Fruit fly (Drosophila melanogaster): Measurements from ENCODE around the gene Naglu.

Naglu gene

DNA sequence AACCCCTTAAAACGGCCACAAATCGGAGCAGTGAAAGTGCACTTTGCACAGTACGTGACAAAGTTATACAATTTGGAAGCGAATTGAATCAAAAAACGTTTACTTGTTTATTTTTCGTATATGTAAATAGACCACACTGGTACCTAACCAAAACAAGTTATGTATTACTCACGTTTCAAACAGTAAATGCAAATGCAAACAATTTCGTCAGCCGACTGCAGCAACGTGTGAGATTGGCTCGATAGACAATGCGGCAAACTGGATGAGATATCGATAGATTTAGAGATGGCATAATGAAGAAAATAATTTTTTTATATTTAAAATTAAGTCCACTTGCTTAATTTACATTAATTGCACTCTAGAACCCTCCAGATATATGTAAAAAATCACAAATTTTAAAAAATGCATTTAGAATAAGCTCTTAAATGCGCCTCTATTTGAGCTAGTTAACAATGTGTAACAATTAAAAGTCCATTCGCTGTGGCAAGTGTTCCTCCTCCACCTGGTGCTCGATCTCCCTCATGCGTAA is 30.1 kb downstream of the Naglu start, which contains the start of gene AlaRS (continued):
- TF ChIP-seq CG30020 (tag; optimal IDR thresholded peaks at IDR 0.05) (peak; percentile 54), Sox102F (GFP tag; optimal IDR thresholded peaks at IDR 0.05) (peak; percentile 31), abd-A (tag; optimal IDR thresholded peaks at IDR 0.05) (no peak), B-H2 (GFP tag; optimal IDR thresholded peaks at IDR 0.05) (peak; percentile 39), pum (GFP tag; optimal IDR thresholded peaks at IDR 0.05) (peak; percentile 26), Camta (GFP tag; optimal IDR thresholded peaks at IDR 0.05) (no peak), Sry-δ (GFP tag; optimal IDR thresholded peaks at IDR 0.05) (peak; percentile 71), CG13287 (GFP tag; IDR thresholded peaks at IDR 0.05; ENCODE audit: partially characterized antibody) (peak; percentile 83), esg (GFP tag; conservative IDR thresholded peaks at IDR 0.05) (peak; percentile 18; the same call in 1 of the 2 replicates), exex (tag; optimal IDR thresholded peaks at IDR 0.05) (peak; percentile 5), stwl (tag; optimal IDR thresholded peaks at IDR 0.05) (peak; percentile 45), gsb (GFP tag; IDR thresholded peaks at IDR 0.05) (no peak), CG7372 (GFP tag; IDR thresholded peaks at IDR 0.05) (no peak), sqz (GFP tag; optimal IDR thresholded peaks at IDR 0.05) (peak; percentile 14), CG33557 (GFP tag; optimal IDR thresholded peaks at IDR 0.05) (no peak), Vsx1 (GFP tag; optimal IDR thresholded peaks at IDR 0.05) (no peak), slbo (GFP tag; IDR thresholded peaks at IDR 0.05) (peak; percentile 37; the same call in 1 of the 2 replicates), jumu (GFP tag; optimal IDR thresholded peaks at IDR 0.05) (no peak), phol (tag; optimal IDR thresholded peaks at IDR 0.05) (peak; percentile 42), tgo (GFP tag; IDR thresholded peaks at IDR 0.05) (peak; percentile 13; the same call in 1 of the 3 replicates), CG6254 (GFP tag; optimal IDR thresholded peaks at IDR 0.05) (peak; percentile 40), CG17186 (GFP tag; optimal IDR thresholded peaks at IDR 0.05) (no peak), CG5245 (GFP tag; optimal IDR thresholded peaks at IDR 0.05) (no peak), CG9876 (GFP tag; optimal IDR thresholded peaks at IDR 0.05) (no peak), CG4854 (GFP tag; optimal IDR thresholded peaks at IDR 0.05) (peak; percentile 15), peb (GFP tag; IDR thresholded peaks at IDR 0.05) (no peak), CG17361 (GFP tag; IDR thresholded peaks at IDR 0.05) (peak; percentile 51; the same call in 2 of the 3 replicates), cato (GFP tag; optimal IDR thresholded peaks at IDR 0.05; ENCODE audit: borderline replicate concordance) (no peak), chinmo (GFP tag; IDR thresholded peaks at IDR 0.05; ENCODE audit: partially characterized antibody) (peak; percentile 83; the same call in 2 of the 4 replicates), CG3847 (GFP tag; IDR thresholded peaks at IDR 0.05) (0 out of 2 replicates have a peak, but pooled peaks have one; percentile 9), ems (GFP tag; optimal IDR thresholded peaks at IDR 0.05) (peak; percentile 18), CG17328 (GFP tag; IDR thresholded peaks at IDR 0.05) (peak; percentile 23; the same call in 1 of the 2 replicates), lbe (GFP tag; optimal IDR thresholded peaks at IDR 0.05) (peak; percentile 70), D19B (GFP tag; optimal IDR thresholded peaks at IDR 0.05) (no peak), Hey (tag; optimal IDR thresholded peaks at IDR 0.05) (no peak), H2.0 (GFP tag; IDR thresholded peaks at IDR 0.05) (no peak), Sox100B (GFP tag; optimal IDR thresholded peaks at IDR 0.05) (peak; percentile 26), gfzf (GFP tag; optimal IDR thresholded peaks at IDR 0.05) (no peak), CG14667 (GFP tag; IDR thresholded peaks at IDR 0.05) (no peak), PHDP (tag; optimal IDR thresholded peaks at IDR 0.05) (peak; percentile 47), aop (GFP tag; IDR thresholded peaks at IDR 0.05) (no peak), ewg (GFP tag; optimal IDR thresholded peaks at IDR 0.05) (no peak), ab (GFP tag; optimal IDR thresholded peaks at IDR 0.05) (no peak), CG42726 (GFP tag; IDR thresholded peaks at IDR 0.05; ENCODE audit: partially characterized antibody) (no peak), CG32532 (GFP tag; IDR thresholded peaks at IDR 0.05) (no peak; the same call in 1 of the 2 replicates), Hand (GFP tag; optimal IDR thresholded peaks at IDR 0.05) (no peak), Six4 (GFP tag; optimal IDR thresholded peaks at IDR 0.05) (peak; percentile 18), crc (GFP tag; optimal IDR thresholded peaks at IDR 0.05) (no peak), pan (optimal IDR thresholded peaks at IDR 0.05) (no peak), pan (GFP tag; optimal IDR thresholded peaks at IDR 0.05 in 1 of 2, IDR thresholded peaks at IDR 0.05 in 1 of 2) (peak in 1 of 2 experiments; percentile 43)

Measured in whole organism, embryonic.